Worm (Caenorhabditis elegans): ENCODE data around the gene srw-1.
A peak's percentile ranks its signal among the peaks of the same experiment; 100 is the strongest.

Gene srw-1

DNA sequence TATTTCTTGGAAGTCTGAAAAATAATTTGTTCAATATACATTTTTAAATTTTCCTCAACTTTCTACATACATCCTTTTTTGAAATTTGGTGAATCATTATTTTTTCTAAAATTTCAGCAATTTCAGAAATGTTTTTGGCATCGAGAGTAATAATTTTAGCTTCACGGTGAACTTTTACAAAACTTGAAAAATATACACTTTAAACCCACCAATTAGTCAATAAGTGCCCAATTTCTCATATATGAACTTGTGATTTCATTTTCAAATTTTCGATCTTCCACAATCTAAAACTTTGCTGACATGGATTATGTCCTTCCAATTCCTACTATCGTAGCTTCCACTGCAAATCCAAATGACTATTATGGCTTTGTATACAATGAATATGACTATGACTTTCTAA lies 25.6 kb downstream of the srw-1 start, which contains the start of gene srw-24:
Gene srw-24 (plus strand): TSS at position 301 of the 400 bp plus-strand sequence.
- TF ChIP-seq ceh-82 (tag; optimal IDR thresholded peaks at IDR 0.05) (no peak), nhr-12 (tag; optimal IDR thresholded peaks at IDR 0.05) (no peak), mdl-1 (tag; optimal IDR thresholded peaks at IDR 0.05) (no peak), alr-1 (tag; optimal IDR thresholded peaks at IDR 0.05) (no peak), nhr-129 (tag; optimal IDR thresholded peaks at IDR 0.05) (no peak), ztf-4 (tag; optimal IDR thresholded peaks at IDR 0.05) (no peak), unc-62 (GFP tag; optimal IDR thresholded peaks at IDR 0.05) (no peak), sem-4 (tag; optimal IDR thresholded peaks at IDR 0.05) (no peak), crh-2 (tag; optimal IDR thresholded peaks at IDR 0.05) (no peak), lin-11 (tag; optimal IDR thresholded peaks at IDR 0.05) (no peak), blmp-1 (tag; optimal IDR thresholded peaks at IDR 0.05; ENCODE audit: insufficient read depth) (no peak), nhr-77 (tag; optimal IDR thresholded peaks at IDR 0.05) (no peak), ZK546.5 (tag; optimal IDR thresholded peaks at IDR 0.05) (no peak), ama-1 (optimal IDR thresholded peaks at IDR 0.05) (no peak), egl-27 (tag; optimal IDR thresholded peaks at IDR 0.05) (no peak), snpc-4 (tag; optimal IDR thresholded peaks at IDR 0.05) (no peak), nhr-237 (tag; optimal IDR thresholded peaks at IDR 0.05) (no peak)

ce11 chrV:15225650-15226049 lies 27.6 kb downstream of the srw-1 start, which contains the start of gene srw-14:
srw-14 (plus strand) TSS chrV:15225950.
- TF ChIP-seq zag-1 (tag; optimal IDR thresholded peaks at IDR 0.05) = no peak
- TF ChIP-seq F13H6.1 (tag; optimal IDR thresholded peaks at IDR 0.05) = no peak
- no peak for TF ChIP-seq aly-2 (tag; optimal IDR thresholded peaks at IDR 0.05)
- TF ChIP-seq mbf-1 (tag; optimal IDR thresholded peaks at IDR 0.05) = no peak
- no peak for TF ChIP-seq fos-1 (tag; optimal IDR thresholded peaks at IDR 0.05)
- no peak for TF ChIP-seq ztf-11 (tag; optimal IDR thresholded peaks at IDR 0.05)
- TF ChIP-seq nhr-12 (tag; optimal IDR thresholded peaks at IDR 0.05) = no peak
- no peak for TF ChIP-seq skn-1 (tag; optimal IDR thresholded peaks at IDR 0.05)
- TF ChIP-seq mdl-1 (tag; optimal IDR thresholded peaks at IDR 0.05) = no peak

DNA sequence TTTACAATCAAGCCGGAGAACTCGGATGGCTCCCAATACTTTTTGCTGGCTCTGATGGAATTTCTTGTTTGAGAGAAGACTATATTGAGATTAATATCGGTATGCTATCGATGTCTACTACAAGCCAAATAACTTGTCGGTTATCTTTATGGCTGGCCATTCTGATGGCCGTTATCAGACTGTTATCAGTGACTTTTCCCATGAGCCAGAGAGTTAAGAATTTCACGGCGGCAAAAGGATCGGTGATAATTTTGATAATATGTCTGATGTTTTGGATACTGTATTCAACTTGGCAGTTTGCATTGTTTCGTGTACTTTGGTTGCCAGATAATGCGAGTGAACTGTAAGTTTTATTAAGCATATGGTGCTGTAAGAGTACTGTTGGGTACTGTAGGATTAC lies 28.2 kb downstream of the srw-1 start:
- TF ChIP-seq aly-2 (tag; optimal IDR thresholded peaks at IDR 0.05) (no peak), fos-1 (tag; optimal IDR thresholded peaks at IDR 0.05) (peak; percentile 74)

- TF ChIP-seq zag-1 (tag; optimal IDR thresholded peaks at IDR 0.05) (no peak), sem-4 (tag; optimal IDR thresholded peaks at IDR 0.05) (no peak), skn-1 (tag; optimal IDR thresholded peaks at IDR 0.05) (no peak), egl-27 (tag; optimal IDR thresholded peaks at IDR 0.05) (no peak), nhr-10 (tag; optimal IDR thresholded peaks at IDR 0.05) (no peak), elt-1 (tag; optimal IDR thresholded peaks at IDR 0.05) (no peak), ceh-16 (tag; optimal IDR thresholded peaks at IDR 0.05) (no peak), nhr-21 (tag; optimal IDR thresholded peaks at IDR 0.05) (no peak), lsy-2 (tag; optimal IDR thresholded peaks at IDR 0.05) (no peak), ztf-1 (GFP tag; conservative IDR thresholded peaks at IDR 0.05) (no peak), lin-13 (GFP tag; optimal IDR thresholded peaks at IDR 0.05) (no peak), nhr-237 (tag; optimal IDR thresholded peaks at IDR 0.05) (no peak), snpc-4 (tag; optimal IDR thresholded peaks at IDR 0.05) (no peak), crh-2 (tag; optimal IDR thresholded peaks at IDR 0.05) (no peak)
Measured at ce11 chrV:15230243-15230642, 32.2 kb downstream of the srw-1 start, which contains the start of gene srw-15. srw-15 (plus strand) TSS chrV:15230543.

DNA sequence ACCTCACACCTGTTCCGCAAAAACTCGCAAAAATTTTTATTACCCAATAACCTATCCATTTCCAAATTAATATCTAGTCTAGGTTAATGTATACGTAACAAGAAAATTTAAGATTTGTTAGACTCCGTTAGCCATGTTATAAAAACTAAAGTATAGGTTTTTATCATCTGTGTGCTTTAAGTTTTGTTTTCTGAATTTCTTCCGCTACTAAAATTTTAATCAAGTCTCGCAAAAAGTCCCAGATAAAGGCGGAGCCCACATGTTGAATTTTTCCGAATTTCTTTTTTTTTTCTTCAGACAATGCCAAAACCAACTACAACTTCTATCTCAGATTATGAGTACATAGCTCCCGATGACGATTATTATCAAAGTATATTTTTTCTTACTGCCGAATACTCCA lies 34.1 kb downstream of the srw-1 start, which contains the start of gene srw-13:
Gene srw-13 (plus strand): TSS at position 301 of the 400 bp plus-strand sequence.
- no peak for TF ChIP-seq R02D3.7 (tag; optimal IDR thresholded peaks at IDR 0.05)
- no peak for TF ChIP-seq snpc-4 (tag; optimal IDR thresholded peaks at IDR 0.05)
- no peak for TF ChIP-seq skn-1 (tag; optimal IDR thresholded peaks at IDR 0.05)
- TF ChIP-seq mbf-1 (tag; optimal IDR thresholded peaks at IDR 0.05) = no peak
- no peak for TF ChIP-seq ztf-11 (tag; optimal IDR thresholded peaks at IDR 0.05)
- no peak for TF ChIP-seq lin-13 (GFP tag; optimal IDR thresholded peaks at IDR 0.05)
- no peak for TF ChIP-seq alr-1 (tag; optimal IDR thresholded peaks at IDR 0.05)
- no peak for TF ChIP-seq F13H6.1 (tag; optimal IDR thresholded peaks at IDR 0.05)
- TF ChIP-seq nhr-77 (tag; optimal IDR thresholded peaks at IDR 0.05) = no peak
- TF ChIP-seq mab-5 (tag; optimal IDR thresholded peaks at IDR 0.05) = no peak
- TF ChIP-seq crh-2 (tag; optimal IDR thresholded peaks at IDR 0.05) = no peak
- TF ChIP-seq nhr-6 (tag; optimal IDR thresholded peaks at IDR 0.05) = no peak

Measured in whole organism, L2 larva.